Fruit fly (Drosophila melanogaster) whole organism, pupa: ENCODE results near the gene Uch.
A peak's percentile ranks its signal among the peaks of the same experiment; 100 is the strongest.

Experiments used
- CG14655 ChIP-seq: fragments of 200-800 bp; sonication (Bioruptor generic); optimal IDR thresholded peaks from 3 replicates; lab custom pipeline; 2017; ENCODE audit warnings: mild to moderate bottlenecking, missing biosample characterization, missing genetic modification reagents, missing genetic modification characterization
- CG17806 ChIP-seq: fragments of 200-800 bp; sonication (Bioruptor generic); optimal IDR thresholded peaks from 2 replicates; lab custom pipeline; 2018; ENCODE audit warnings: missing biosample characterization, mild to moderate bottlenecking, missing genetic modification characterization, moderate library complexity
- CG8159 ChIP-seq: fragments of 200-800 bp; sonication (Bioruptor generic); optimal IDR thresholded peaks from 3 replicates; lab custom pipeline; 2018; ENCODE audit warnings: missing biosample characterization, mild to moderate bottlenecking, missing genetic modification characterization, moderate library complexity
- CG9948 ChIP-seq: fragments of 200-800 bp; sonication (Bioruptor generic); optimal IDR thresholded peaks from 2 replicates; lab custom pipeline; 2018; ENCODE audit warnings: missing biosample characterization, mild to moderate bottlenecking, missing genetic modification characterization, moderate library complexity
- EcR ChIP-seq: fragments of 200-800 bp; sonication (Bioruptor generic); optimal IDR thresholded peaks from 3 replicates; lab custom pipeline; 2019; ENCODE audit warnings: missing biosample characterization, missing genetic modification characterization, mild to moderate bottlenecking, moderate library complexity, missing genetic modification reagents
- Ets98B ChIP-seq: fragments of 200-800 bp; sonication (Bioruptor generic); IDR thresholded peaks from 2 replicates; pipeline ENCODE4 v1.3.6; 2022; ENCODE audit warnings: missing biosample characterization, missing genetic modification characterization
- Snoo ChIP-seq: fragments of 200-800 bp; sonication (Bioruptor generic); optimal IDR thresholded peaks from 3 replicates; lab custom pipeline; 2017; ENCODE audit warnings: missing biosample characterization, mild to moderate bottlenecking, missing genetic modification characterization, inconsistent platforms
- fd96Ca ChIP-seq: fragments of 200-800 bp; sonication (Bioruptor generic); IDR thresholded peaks from 3 replicates; pipeline ENCODE4 v1.3.6; 2022; ENCODE audit warnings: missing biosample characterization, missing genetic modification characterization
- rn ChIP-seq: fragments of 200-800 bp; sonication (Bioruptor generic); IDR thresholded peaks from 2 replicates; pipeline ENCODE4 v1.3.6; 2022; ENCODE audit warnings: missing biosample characterization, missing genetic modification characterization

- TF ChIP-seq fd96Ca (GFP tag; lab: Robert Waterston, UW) = peak; percentile 99
- TF ChIP-seq CG17806 = peak; percentile 98
- TF ChIP-seq EcR (GFP tag; lab: Kevin White, UChicago) = peak; percentile 80
- TF ChIP-seq CG9948 = peak; percentile 98
- TF ChIP-seq Ets98B = peak; percentile 99
- TF ChIP-seq rn = peak; percentile 99
- TF ChIP-seq CG14655 (GFP tag; lab: Kevin White, UChicago) = peak; percentile 99
- peak; percentile 97 for TF ChIP-seq Snoo (tag; lab: Kevin White, UChicago)
- peak; percentile 98 for TF ChIP-seq CG8159 (tag; lab: Kevin White, UChicago)
Measured at dm6 chr2L:2221649-2222150, 7.7 kb upstream of the Uch start.
